Worm (Caenorhabditis elegans): ENCODE results near the gene R02D5.1.

ce11 chrV:14527210-14527609, 19.2 kb downstream of the R02D5.1 start:
- no peak for TF ChIP-seq ama-1 (optimal IDR thresholded peaks at IDR 0.05)
- TF ChIP-seq flt-1 (GFP tag; IDR thresholded peaks at IDR 0.05): no peak
- no peak for TF ChIP-seq hmbx-1 (tag; optimal IDR thresholded peaks at IDR 0.05)
- no peak for TF ChIP-seq aly-1 (tag; optimal IDR thresholded peaks at IDR 0.05)
- TF ChIP-seq tbx-37 (GFP tag; conservative IDR thresholded peaks at IDR 0.05): no peak
- TF ChIP-seq ceh-13 (GFP tag; optimal IDR thresholded peaks at IDR 0.05): no peak
- TF ChIP-seq tbx-11 (GFP tag; IDR thresholded peaks at IDR 0.05): no peak
- TF ChIP-seq hnd-1 (tag; optimal IDR thresholded peaks at IDR 0.05): no peak
- no peak for TF ChIP-seq sea-1 (GFP tag; conservative IDR thresholded peaks at IDR 0.05)
